Worm (Caenorhabditis elegans): ENCODE results near the gene F02A9.7.
A peak's percentile ranks its signal among the peaks of the same experiment; 100 is the strongest.

The F02A9.7 gene

ce11 chrIII:9112479-9112878 lies 37.0 kb upstream of the F02A9.7 start:
- TF ChIP-seq ets-4 (GFP tag; optimal IDR thresholded peaks at IDR 0.05) (no peak), hmg-1.2 (GFP tag; IDR thresholded peaks at IDR 0.05) (peak; percentile 35; the same call in 1 of the 2 replicates)

DNA sequence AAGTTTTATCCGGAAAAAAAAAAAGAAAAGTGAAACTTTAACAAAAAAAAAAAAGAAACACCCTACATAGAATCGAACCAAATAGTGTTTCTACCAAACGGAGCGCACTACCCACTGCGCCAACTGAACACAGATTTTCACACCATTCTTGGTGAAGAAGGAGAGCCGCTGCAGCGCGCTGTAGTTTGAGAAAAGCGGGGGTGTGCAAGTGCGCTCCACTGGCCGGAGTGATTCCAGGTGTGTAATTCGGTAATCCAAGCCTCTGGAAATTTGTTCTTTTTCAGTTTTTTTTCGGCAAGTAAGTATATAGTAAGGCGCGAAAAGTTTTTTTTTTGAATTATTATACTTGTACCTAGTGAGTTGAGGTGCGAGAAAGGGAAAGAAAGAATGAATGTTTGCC lies 35.5 kb upstream of the F02A9.7 start:
- peak; percentile 80 for TF ChIP-seq ekl-4 (GFP tag; IDR thresholded peaks at IDR 0.05)
- peak; percentile 64; the same call in 1 of the 2 replicates for TF ChIP-seq B0336.3 (GFP tag; IDR thresholded peaks at IDR 0.05)
- peak; percentile 36 for TF ChIP-seq ztf-18 (tag; optimal IDR thresholded peaks at IDR 0.05)
- peak; percentile 80 for TF ChIP-seq egl-44 (GFP tag; IDR thresholded peaks at IDR 0.05)
- TF ChIP-seq F33H1.4 (GFP tag; IDR thresholded peaks at IDR 0.05) = peak; percentile 48
- TF ChIP-seq lin-26 (GFP tag; IDR thresholded peaks at IDR 0.05) = peak; percentile 85
- TF ChIP-seq ceh-100 (GFP tag; IDR thresholded peaks at IDR 0.05) = peak; percentile 59; the same call in 1 of the 2 replicates
- TF ChIP-seq pbrm-1 (GFP tag; IDR thresholded peaks at IDR 0.05) = peak; percentile 69
- TF ChIP-seq egrh-3 (GFP tag; IDR thresholded peaks at IDR 0.05) = peak; percentile 64
- peak; percentile 84 for TF ChIP-seq madf-6 (GFP tag; IDR thresholded peaks at IDR 0.05)
- TF ChIP-seq ceh-91 (GFP tag; IDR thresholded peaks at IDR 0.05) = peak; percentile 41
- TF ChIP-seq dox-1 (GFP tag; IDR thresholded peaks at IDR 0.05) = peak; percentile 80
- peak; percentile 45 for TF ChIP-seq lin-54 (GFP tag; optimal IDR thresholded peaks at IDR 0.05)
- TF ChIP-seq Y56A3A.18 (GFP tag; IDR thresholded peaks at IDR 0.05) = peak; percentile 59; the same call in 1 of the 2 replicates
- TF ChIP-seq athp-1 (tag; optimal IDR thresholded peaks at IDR 0.05) = peak; percentile 3
- TF ChIP-seq nfyb-1 (GFP tag; IDR thresholded peaks at IDR 0.05) = peak; percentile 82; the same call in 1 of the 2 replicates
- peak; percentile 78 for TF ChIP-seq D2030.7 (GFP tag; IDR thresholded peaks at IDR 0.05)
- TF ChIP-seq Y53F4B.3 (GFP tag; IDR thresholded peaks at IDR 0.05) = peak; percentile 59
- 0 out of 2 replicates have a peak, but pooled peaks have one; percentile 9 for TF ChIP-seq zfh-2 (GFP tag; conservative IDR thresholded peaks at IDR 0.05)
- peak; percentile 69 for TF ChIP-seq B0261.1 (tag; optimal IDR thresholded peaks at IDR 0.05)
- peak; percentile 86 for TF ChIP-seq madf-3 (GFP tag; IDR thresholded peaks at IDR 0.05)
- 0 out of 2 replicates have a peak, but pooled peaks have one; percentile 25 for TF ChIP-seq sea-2 (GFP tag; IDR thresholded peaks at IDR 0.05)
- TF ChIP-seq nhr-90 (tag; optimal IDR thresholded peaks at IDR 0.05) = peak; percentile 1
- TF ChIP-seq Y79H2A.3 (GFP tag; conservative IDR thresholded peaks at IDR 0.05) = 0 out of 2 replicates have a peak, but pooled peaks have one; percentile 36
- TF ChIP-seq T26A5.8 (tag; optimal IDR thresholded peaks at IDR 0.05) = peak; percentile 5
- TF ChIP-seq cebp-2 (GFP tag; IDR thresholded peaks at IDR 0.05) = peak; percentile 77; the same call in 1 of the 2 replicates
- peak; percentile 91 for TF ChIP-seq aptf-3 (GFP tag; IDR thresholded peaks at IDR 0.05)
- peak; percentile 14 for TF ChIP-seq lsl-1 (GFP tag; optimal IDR thresholded peaks at IDR 0.05)
- peak; percentile 33 for TF ChIP-seq rpc-1 (optimal IDR thresholded peaks at IDR 0.05)
- TF ChIP-seq rpc-1 (tag; optimal IDR thresholded peaks at IDR 0.05) = peak; percentile 66
- peak; percentile 77 for TF ChIP-seq hmg-1.2 (GFP tag; IDR thresholded peaks at IDR 0.05)
- TF ChIP-seq rcor-1 (GFP tag; IDR thresholded peaks at IDR 0.05) = peak; percentile 68
- peak; percentile 23; the same call in 1 of the 2 replicates for TF ChIP-seq B0019.2 (GFP tag; conservative IDR thresholded peaks at IDR 0.05)
- 0 out of 2 replicates have a peak, but pooled peaks have one; percentile 51 for TF ChIP-seq hmg-20 (GFP tag; IDR thresholded peaks at IDR 0.05)
- TF ChIP-seq tbp1 (GFP tag; optimal IDR thresholded peaks at IDR 0.05) = peak; percentile 86
- TF ChIP-seq ztf-25 (GFP tag; IDR thresholded peaks at IDR 0.05) = peak; percentile 59; the same call in 1 of the 2 replicates
- TF ChIP-seq mcd-1 (GFP tag; IDR thresholded peaks at IDR 0.05) = peak; percentile 96
- peak; percentile 56; the same call in 1 of the 2 replicates for TF ChIP-seq Y95B8A.8 (GFP tag; IDR thresholded peaks at IDR 0.05)
- 0 out of 2 replicates have a peak, but pooled peaks have one; percentile 25 for TF ChIP-seq F39B2.1 (GFP tag; IDR thresholded peaks at IDR 0.05)
- TF ChIP-seq nhr-120 (GFP tag; IDR thresholded peaks at IDR 0.05) = 0 out of 2 replicates have a peak, but pooled peaks have one; percentile 73
- peak; percentile 68 for TF ChIP-seq hsf-1 (GFP tag; IDR thresholded peaks at IDR 0.05)
- peak; percentile 29; the same call in 1 of the 2 replicates for TF ChIP-seq madf-8 (GFP tag; conservative IDR thresholded peaks at IDR 0.05)
- TF ChIP-seq Y53G8AR.9 (GFP tag; conservative IDR thresholded peaks at IDR 0.05) = peak; percentile 80

Data from whole organism, young adult.